Worm (Caenorhabditis elegans) whole organism, L2 larva: ENCODE results near the gene T21E8.6.

Experiments
- R02D3.7 ChIP-seq: fragments of 150-350 bp; optimal IDR thresholded peaks from 2 replicates; lab custom pipeline; 2014; ENCODE audit warnings: missing biosample characterization, missing genetic modification characterization
- fos-1 ChIP-seq: fragments of 150-350 bp; optimal IDR thresholded peaks from 2 replicates; lab custom pipeline; 2014; ENCODE audit warnings: missing biosample characterization, missing genetic modification characterization
- lin-13 ChIP-seq: fragments of 150-350 bp; optimal IDR thresholded peaks from 2 replicates; lab custom pipeline; 2014; ENCODE audit warnings: missing biosample characterization, missing genetic modification reagents, missing genetic modification characterization
- lsy-2 ChIP-seq, 2 experiments: fragments of 150-350 bp in 1 of 2; sonication (generic microtip) in 1 of 2; optimal IDR thresholded peaks; 2 replicates each; lab custom pipeline; 2014 to 2017; ENCODE audit warnings: missing biosample characterization in 2 of 2, missing genetic modification characterization in 2 of 2
- mab-5 ChIP-seq: fragments of 150-350 bp; optimal IDR thresholded peaks from 2 replicates; lab custom pipeline; 2014; ENCODE audit warnings: missing biosample characterization, missing genetic modification characterization
- nhr-11 ChIP-seq: fragments of 150-350 bp; optimal IDR thresholded peaks from 2 replicates; lab custom pipeline; 2014; ENCODE audit warnings: missing biosample characterization, missing genetic modification characterization
- nhr-25 ChIP-seq: fragments of 150-350 bp; sonication (generic microtip); optimal IDR thresholded peaks from 3 replicates; lab custom pipeline; 2014; ENCODE audit warnings: missing biosample characterization, missing genetic modification characterization
- sem-4 ChIP-seq: fragments of 150-350 bp; optimal IDR thresholded peaks from 2 replicates; lab custom pipeline; 2014; ENCODE audit warnings: missing biosample characterization, missing genetic modification reagents, missing genetic modification characterization
- snpc-4 ChIP-seq: fragments of 150-350 bp; optimal IDR thresholded peaks from 2 replicates; lab custom pipeline; 2014; ENCODE audit warnings: missing biosample characterization, missing genetic modification characterization
- unc-55 ChIP-seq: fragments of 150-350 bp; sonication (generic microtip); optimal IDR thresholded peaks from 3 replicates; lab custom pipeline; 2014; ENCODE audit warnings: missing biosample characterization, missing genetic modification reagents, missing genetic modification characterization

- no peak for TF ChIP-seq lsy-2 (tag; optimal IDR thresholded peaks at IDR 0.05; lab: Kevin White, UChicago)
- no peak for TF ChIP-seq sem-4 (tag; lab: Kevin White, UChicago)
- TF ChIP-seq fos-1 (tag; lab: Kevin White, UChicago): no peak
- TF ChIP-seq mab-5: no peak
- no peak for TF ChIP-seq nhr-11 (tag; lab: Kevin White, UChicago)
- no peak for TF ChIP-seq snpc-4 (tag; lab: Kevin White, UChicago)
- TF ChIP-seq unc-55: no peak
- TF ChIP-seq R02D3.7: no peak
- TF ChIP-seq nhr-25: no peak
- TF ChIP-seq lin-13: no peak
Observed at ce11 chrX:10881984-10882383, at the start of gene T21E8.6.
